Fruit fly (Drosophila melanogaster): ENCODE data around the gene Spg7.

Spg7 gene

dm6 chrX:2685022-2685421, 13.0 kb downstream of the Spg7 start:
- TF ChIP-seq CG32121 (GFP tag; IDR thresholded peaks at IDR 0.05) (peak; percentile 58), CG8301 (tag; optimal IDR thresholded peaks at IDR 0.05) (peak; percentile 3), fd96Ca (GFP tag; IDR thresholded peaks at IDR 0.05) (no peak), Pif1A (GFP tag; optimal IDR thresholded peaks at IDR 0.05) (peak; percentile 8)

DNA sequence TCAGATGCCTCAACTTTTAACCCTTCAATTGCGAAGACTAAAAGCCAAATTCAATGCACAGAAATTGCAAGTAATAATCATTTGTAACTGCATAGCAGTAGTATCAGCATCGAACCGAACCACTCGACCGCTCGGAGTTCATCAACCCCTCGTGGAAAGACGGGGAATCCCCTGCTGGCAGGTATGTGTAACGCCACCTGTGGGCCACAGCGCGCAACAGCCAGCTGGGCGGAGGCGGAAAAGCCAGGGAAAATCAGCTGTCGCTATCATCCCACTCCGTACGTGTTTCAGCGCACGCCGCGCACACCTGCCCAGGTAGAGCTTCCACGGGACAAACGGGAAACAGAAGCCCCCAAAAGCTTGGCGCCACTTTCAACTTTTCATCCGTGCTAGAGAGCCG, 13.6 kb downstream of the Spg7 start:
- TF ChIP-seq EcR (GFP tag; optimal IDR thresholded peaks at IDR 0.05): peak; percentile 71
- no peak for TF ChIP-seq Pif1B (GFP tag; optimal IDR thresholded peaks at IDR 0.05)

DNA sequence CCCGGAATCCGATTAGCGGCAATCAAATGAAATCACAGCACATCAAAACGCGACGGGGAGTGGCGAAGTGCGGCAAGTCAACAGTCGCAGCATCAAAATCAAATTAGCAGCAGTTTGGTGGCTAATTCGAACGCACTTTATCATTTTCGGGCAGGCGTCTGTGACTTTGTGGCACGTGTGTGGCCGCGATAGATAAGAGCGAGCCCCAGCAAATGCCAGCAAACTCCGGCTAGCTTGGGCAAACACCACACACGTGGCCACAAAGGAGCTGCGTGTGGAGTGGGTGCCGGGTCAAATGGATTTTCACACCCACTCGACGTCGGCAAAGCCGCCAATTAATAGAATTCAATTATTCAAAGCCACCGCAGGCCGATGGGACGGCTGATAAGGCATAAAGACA, 14.1 kb downstream of the Spg7 start:
- TF ChIP-seq CG9948 (tag; optimal IDR thresholded peaks at IDR 0.05): no peak
- TF ChIP-seq CG13204 (GFP tag; optimal IDR thresholded peaks at IDR 0.05): no peak
- no peak for TF ChIP-seq CG8159 (tag; optimal IDR thresholded peaks at IDR 0.05)
- no peak for TF ChIP-seq fd96Ca (GFP tag; IDR thresholded peaks at IDR 0.05)
- TF ChIP-seq CG4496 (GFP tag; IDR thresholded peaks at IDR 0.05): no peak
- TF ChIP-seq D1 (tag; optimal IDR thresholded peaks at IDR 0.05): no peak
- no peak for TF ChIP-seq EcR (GFP tag; optimal IDR thresholded peaks at IDR 0.05)
- no peak for TF ChIP-seq CG32121 (GFP tag; IDR thresholded peaks at IDR 0.05)
- no peak for TF ChIP-seq CG10348 (GFP tag; IDR thresholded peaks at IDR 0.05)
- no peak for TF ChIP-seq CG14655 (GFP tag; optimal IDR thresholded peaks at IDR 0.05)
- TF ChIP-seq CG17806 (tag; optimal IDR thresholded peaks at IDR 0.05): no peak
- no peak for TF ChIP-seq Snoo (tag; optimal IDR thresholded peaks at IDR 0.05)
- no peak for TF ChIP-seq Ets98B (GFP tag; IDR thresholded peaks at IDR 0.05)
- no peak for TF ChIP-seq CG34367 (tag; optimal IDR thresholded peaks at IDR 0.05)
- TF ChIP-seq CG8301 (tag; optimal IDR thresholded peaks at IDR 0.05): no peak
- TF ChIP-seq Pif1A (GFP tag; optimal IDR thresholded peaks at IDR 0.05): no peak
- no peak for TF ChIP-seq rn (GFP tag; IDR thresholded peaks at IDR 0.05)
- TF ChIP-seq gl (tag; optimal IDR thresholded peaks at IDR 0.05): no peak
- no peak for TF ChIP-seq CG12605 (GFP tag; IDR thresholded peaks at IDR 0.05)

- TF ChIP-seq gl (tag; optimal IDR thresholded peaks at IDR 0.05): no peak
- no peak for TF ChIP-seq CG10348 (GFP tag; IDR thresholded peaks at IDR 0.05)
These were observed 15.2 kb downstream of the Spg7 start, which contains the start of gene CG2652 for dm6 chrX:2682832-2683231. CG2652 (minus strand) TSS chrX:2682932.

DNA sequence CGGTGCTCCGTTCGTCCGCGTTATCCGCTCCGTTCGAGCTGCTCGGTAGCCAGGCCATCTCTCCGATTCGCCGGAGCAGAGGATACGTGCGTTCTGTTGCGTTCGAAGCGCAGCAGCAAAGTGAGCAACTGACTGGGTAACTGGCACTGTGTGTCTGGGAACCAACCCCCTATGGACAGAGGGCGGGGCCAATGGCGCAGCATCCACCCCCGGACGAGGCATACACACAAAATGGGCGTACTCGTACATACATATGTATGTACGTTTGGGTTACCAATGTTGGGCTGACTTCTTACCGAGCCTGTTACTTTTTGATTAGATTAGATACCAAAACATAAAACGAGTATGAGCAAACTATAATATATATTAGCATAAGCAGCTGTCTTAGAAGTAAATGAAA, 16.4 kb downstream of the Spg7 start, which contains the start of gene HLH3B:
Gene HLH3B (minus strand): TSS at position 123 of the 400 bp plus-strand sequence.
- no peak for TF ChIP-seq D1 (tag; optimal IDR thresholded peaks at IDR 0.05)
- TF ChIP-seq CG8301 (tag; optimal IDR thresholded peaks at IDR 0.05): no peak
- no peak for TF ChIP-seq CG8159 (tag; optimal IDR thresholded peaks at IDR 0.05)
- TF ChIP-seq EcR (GFP tag; optimal IDR thresholded peaks at IDR 0.05): no peak
- no peak for TF ChIP-seq CG15710 (tag; optimal IDR thresholded peaks at IDR 0.05)
- no peak for TF ChIP-seq CG17806 (tag; optimal IDR thresholded peaks at IDR 0.05)
- TF ChIP-seq rn (GFP tag; IDR thresholded peaks at IDR 0.05): no peak
- no peak for TF ChIP-seq CG13204 (GFP tag; optimal IDR thresholded peaks at IDR 0.05)

dm6 chrX:2677024-2677589, 20.9 kb downstream of the Spg7 start:
- no peak; the same call in 2 of the 3 replicates for TF ChIP-seq fd96Ca (GFP tag; IDR thresholded peaks at IDR 0.05)
- TF ChIP-seq CG8301 (tag; optimal IDR thresholded peaks at IDR 0.05): no peak
- TF ChIP-seq CG8159 (tag; optimal IDR thresholded peaks at IDR 0.05): no peak
- TF ChIP-seq CG9948 (tag; optimal IDR thresholded peaks at IDR 0.05): no peak
- no peak for TF ChIP-seq Ets98B (GFP tag; IDR thresholded peaks at IDR 0.05)
- TF ChIP-seq gl (tag; optimal IDR thresholded peaks at IDR 0.05): no peak
- TF ChIP-seq CG4496 (GFP tag; IDR thresholded peaks at IDR 0.05): peak; percentile 59; the same call in 2 of the 3 replicates
- no peak for TF ChIP-seq EcR (GFP tag; optimal IDR thresholded peaks at IDR 0.05)

DNA sequence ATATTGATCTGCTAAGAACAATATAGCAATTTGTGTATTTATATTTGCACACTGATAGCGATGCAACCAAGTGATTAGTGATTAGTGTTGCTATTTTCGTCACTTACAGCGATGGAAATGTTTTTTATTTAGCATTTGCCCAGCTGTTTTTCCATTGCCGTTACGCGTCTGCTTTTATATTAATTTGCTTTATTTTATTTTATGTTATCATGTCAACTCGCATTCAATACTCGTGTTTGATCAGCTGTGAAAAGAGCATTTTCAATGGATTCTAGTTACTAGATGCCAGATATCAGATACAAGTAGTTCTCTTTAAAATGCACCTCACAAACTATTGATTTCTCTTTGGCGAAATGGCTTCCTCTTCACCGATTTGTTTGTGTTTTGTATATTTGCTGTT, 34.6 kb downstream of the Spg7 start:
- TF ChIP-seq CG10348 (GFP tag; IDR thresholded peaks at IDR 0.05) (no peak), CG34367 (tag; optimal IDR thresholded peaks at IDR 0.05) (no peak), fd96Ca (GFP tag; IDR thresholded peaks at IDR 0.05) (no peak), CG32121 (GFP tag; IDR thresholded peaks at IDR 0.05) (no peak), Pif1B (GFP tag; optimal IDR thresholded peaks at IDR 0.05) (no peak), Snoo (tag; optimal IDR thresholded peaks at IDR 0.05) (no peak), gl (tag; optimal IDR thresholded peaks at IDR 0.05) (no peak), CG15710 (tag; optimal IDR thresholded peaks at IDR 0.05) (no peak), EcR (GFP tag; optimal IDR thresholded peaks at IDR 0.05) (no peak), CG13204 (GFP tag; optimal IDR thresholded peaks at IDR 0.05) (no peak), CG4496 (GFP tag; IDR thresholded peaks at IDR 0.05) (no peak), CG8159 (tag; optimal IDR thresholded peaks at IDR 0.05) (no peak), CG12605 (GFP tag; IDR thresholded peaks at IDR 0.05) (no peak)
